Fruit fly (Drosophila melanogaster) whole organism, pupa: ENCODE results near the gene Pyroxd1.

Experiments used
- CG8159 ChIP-seq: fragments of 200-800 bp; sonication (Bioruptor generic); optimal IDR thresholded peaks from 3 replicates; lab custom pipeline; 2018; ENCODE audit warnings: missing biosample characterization, mild to moderate bottlenecking, missing genetic modification characterization, moderate library complexity
- Pif1A ChIP-seq: fragments of 200-800 bp; sonication (Bioruptor generic); optimal IDR thresholded peaks from 3 replicates; lab custom pipeline; 2016; ENCODE audit warnings: missing biosample characterization, missing genetic modification characterization

DNA sequence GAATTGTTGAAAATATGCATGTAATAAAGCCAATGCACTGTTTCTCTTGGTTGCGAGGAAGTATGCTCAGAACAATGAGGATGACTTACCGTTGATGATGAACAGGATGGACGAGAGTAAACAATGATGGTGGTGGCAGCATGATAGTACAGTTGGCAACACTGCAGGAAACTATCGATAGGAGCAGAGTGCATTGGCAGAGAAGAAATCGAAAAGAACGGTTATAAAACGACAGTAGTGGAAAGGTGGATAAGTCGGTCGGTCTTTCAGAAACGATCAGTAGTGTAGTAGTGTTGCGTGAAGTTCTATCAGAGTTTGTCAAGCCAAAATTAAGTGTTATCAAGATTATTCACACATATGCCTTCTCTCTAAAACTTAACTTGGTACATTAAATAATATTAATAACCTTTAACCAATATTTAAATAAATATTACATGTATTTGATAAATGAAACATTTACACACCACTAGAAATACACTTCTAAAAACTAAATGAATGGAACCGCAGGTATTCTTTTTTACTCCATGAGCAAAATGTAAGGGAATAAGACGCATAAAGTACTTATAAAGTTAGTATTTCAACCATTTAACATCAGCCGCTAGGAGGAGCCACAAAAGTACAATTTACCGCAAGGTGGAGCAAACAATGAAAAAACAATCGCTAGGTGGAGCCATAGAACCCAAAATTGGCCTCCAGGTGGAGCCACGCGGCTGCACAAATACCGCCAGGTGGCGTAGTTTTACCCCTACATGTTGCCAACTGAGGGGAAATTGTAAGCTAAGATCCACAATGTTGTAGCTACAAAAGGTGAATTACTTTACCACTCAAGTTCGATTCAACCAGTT, 29.4 kb downstream of the Pyroxd1 start:
- TF ChIP-seq CG8159 (tag; lab: Kevin White, UChicago) (peak; percentile 66), Pif1A (GFP tag; lab: Kevin White, UChicago) (no peak)
